Fruit fly (Drosophila melanogaster): ENCODE data around the gene Utx.

DNA sequence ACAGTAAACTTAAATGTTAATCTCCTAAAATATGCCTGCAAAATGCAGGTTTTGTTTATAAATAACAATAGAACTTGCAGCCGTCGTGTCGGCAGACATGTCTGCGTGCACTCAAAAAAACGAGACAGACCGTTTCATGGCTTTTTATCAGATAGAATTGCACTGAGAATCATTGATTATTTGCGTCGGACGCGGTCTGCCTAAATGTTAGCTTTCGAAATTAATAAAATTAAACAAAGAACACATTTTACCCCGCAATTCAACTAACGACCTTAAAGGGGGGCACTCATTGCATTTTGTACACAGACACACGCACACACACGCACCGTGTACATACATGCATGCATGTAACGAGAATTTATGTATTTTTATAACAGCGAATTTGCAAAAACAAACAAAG lies 1.8 kb downstream of the Utx start:
- TF ChIP-seq Dll (optimal IDR thresholded peaks at IDR 0.05) (no peak), pan (optimal IDR thresholded peaks at IDR 0.05) (no peak), usp (GFP tag; optimal IDR thresholded peaks at IDR 0.05) (no peak)
